Fruit fly (Drosophila melanogaster) whole organism, embryonic: ENCODE data around the gene CG10343.
A peak's percentile ranks its signal among the peaks of the same experiment; 100 is the strongest.

ENCODE experiments used
- Atf3 ChIP-seq: fragments of 200-800 bp; sonication (Bioruptor generic); optimal IDR thresholded peaks from 3 replicates; lab custom pipeline; 2016; ENCODE audit warnings: missing biosample characterization, missing genetic modification characterization
- CG11247 ChIP-seq: fragments of 200-800 bp; sonication (Bioruptor generic); IDR thresholded peaks from 2 replicates; pipeline ENCODE4 v1.3.6; 2022; ENCODE audit warnings: missing biosample characterization, missing genetic modification characterization
- CG11723 ChIP-seq: fragments of 200-800 bp; sonication (Bioruptor generic); optimal IDR thresholded peaks from 2 replicates; lab custom pipeline; 2017; ENCODE audit warnings: missing biosample characterization, mild to moderate bottlenecking, missing genetic modification characterization
- CG12744 ChIP-seq: fragments of 200-800 bp; sonication (Bioruptor generic); optimal IDR thresholded peaks from 2 replicates; lab custom pipeline; 2016; ENCODE audit warnings: missing biosample characterization, missing genetic modification characterization
- CG14441 ChIP-seq: fragments of 200-800 bp; sonication (Bioruptor generic); IDR thresholded peaks from 2 replicates; pipeline ENCODE4 v1.3.6; 2022; ENCODE audit warnings: missing biosample characterization, missing genetic modification characterization
- CG14965 ChIP-seq: fragments of 200-800 bp; sonication (Bioruptor generic); optimal IDR thresholded peaks from 2 replicates; lab custom pipeline; 2016; ENCODE audit warnings: missing biosample characterization, missing genetic modification characterization, borderline replicate concordance
- CG16813 ChIP-seq: fragments of 200-800 bp; sonication (Bioruptor generic); IDR thresholded peaks from 3 replicates; pipeline ENCODE4 v1.3.6; 2022; ENCODE audit warnings: missing biosample characterization, missing genetic modification characterization; ENCODE audit not compliant: partially characterized antibody
- CG17361 ChIP-seq: fragments of 200-800 bp; sonication (Bioruptor generic); IDR thresholded peaks from 3 replicates; pipeline ENCODE4 v1.3.6; 2022; ENCODE audit warnings: missing biosample characterization, missing genetic modification characterization
- CG18476 ChIP-seq: fragments of 200-800 bp; sonication (Bioruptor generic); optimal IDR thresholded peaks from 2 replicates; lab custom pipeline; 2016; ENCODE audit warnings: missing biosample characterization, mild to moderate bottlenecking, missing genetic modification characterization
- CG2712 ChIP-seq: fragments of 200-800 bp; optimal IDR thresholded peaks from 3 replicates; lab custom pipeline; 2019; ENCODE audit warnings: missing biosample characterization, mild to moderate bottlenecking, missing genetic modification characterization, moderate library complexity
- CG30020 ChIP-seq: fragments of 200-800 bp; optimal IDR thresholded peaks from 2 replicates; lab custom pipeline; 2019; ENCODE audit warnings: missing biosample characterization, mild to moderate bottlenecking, missing genetic modification characterization, moderate library complexity
- CG31441 ChIP-seq: fragments of 200-800 bp; sonication (Bioruptor generic); IDR thresholded peaks from 2 replicates; pipeline ENCODE4 v1.3.6; 2022; ENCODE audit warnings: missing biosample characterization, missing genetic modification characterization
- CG32772 ChIP-seq: fragments of 200-800 bp; sonication (Bioruptor generic); IDR thresholded peaks from 2 replicates; pipeline ENCODE4 v1.3.6; 2022; ENCODE audit warnings: missing biosample characterization, missing genetic modification characterization
- CG4282 ChIP-seq: fragments of 200-800 bp; sonication (Bioruptor generic); optimal IDR thresholded peaks from 2 replicates; lab custom pipeline; 2016; ENCODE audit warnings: missing biosample characterization, missing genetic modification characterization
- CG4328 ChIP-seq: fragments of 200-800 bp; sonication (Bioruptor generic); optimal IDR thresholded peaks from 3 replicates; lab custom pipeline; 2017; ENCODE audit warnings: missing biosample characterization, missing genetic modification reagents, missing genetic modification characterization
- CG4854 ChIP-seq: fragments of 200-800 bp; sonication (Bioruptor generic); optimal IDR thresholded peaks from 2 replicates; lab custom pipeline; 2016; ENCODE audit warnings: missing biosample characterization, missing genetic modification characterization, inconsistent platforms
- CG6175 ChIP-seq: fragments of 200-800 bp; sonication (Bioruptor generic); IDR thresholded peaks from 3 replicates; pipeline ENCODE4 v1.3.6; 2022; ENCODE audit warnings: missing biosample characterization, missing genetic modification characterization
- CG6654 ChIP-seq: fragments of 200-800 bp; sonication (Bioruptor generic); optimal IDR thresholded peaks from 2 replicates; lab custom pipeline; 2017; ENCODE audit warnings: missing biosample characterization, mild to moderate bottlenecking, missing genetic modification characterization
- CG7786 ChIP-seq: fragments of 200-800 bp; sonication (Bioruptor generic); optimal IDR thresholded peaks from 2 replicates; lab custom pipeline; 2016; ENCODE audit warnings: missing biosample characterization, missing genetic modification characterization
- CG8089 ChIP-seq: fragments of 200-800 bp; sonication (Bioruptor generic); optimal IDR thresholded peaks from 3 replicates; lab custom pipeline; 2016; ENCODE audit warnings: missing biosample characterization, missing genetic modification characterization
- CG9817 ChIP-seq: fragments of 200-800 bp; sonication (Bioruptor generic); optimal IDR thresholded peaks from 2 replicates; lab custom pipeline; 2018; ENCODE audit warnings: missing biosample characterization, mild to moderate bottlenecking, missing genetic modification characterization, moderate library complexity
- CG9876 ChIP-seq: fragments of 200-800 bp; sonication (Bioruptor generic); optimal IDR thresholded peaks from 2 replicates; lab custom pipeline; 2016; ENCODE audit warnings: missing biosample characterization, missing genetic modification characterization
- CrebB ChIP-seq: fragments of 200-800 bp; sonication (Bioruptor generic); optimal IDR thresholded peaks from 3 replicates; lab custom pipeline; 2018; ENCODE audit warnings: missing biosample characterization, mild to moderate bottlenecking, missing genetic modification characterization
- Dbx ChIP-seq: fragments of 200-800 bp; sonication (Bioruptor generic); IDR thresholded peaks from 3 replicates; pipeline ENCODE4 v1.3.6; 2022; ENCODE audit warnings: missing biosample characterization, missing genetic modification characterization
- Doc3 ChIP-seq: fragments of 200-800 bp; sonication (Bioruptor generic); IDR thresholded peaks from 3 replicates; pipeline ENCODE4 v1.3.6; 2022; ENCODE audit warnings: missing biosample characterization, missing genetic modification characterization; ENCODE audit not compliant: partially characterized antibody
- Gug ChIP-seq: fragments of 200-800 bp; sonication (Bioruptor generic); IDR thresholded peaks from 4 replicates; pipeline ENCODE4 v1.3.6; 2022; ENCODE audit warnings: missing biosample characterization, missing genetic modification characterization
- Hr39 ChIP-seq: fragments of >200 bp; optimal IDR thresholded peaks from 2 replicates; lab custom pipeline; 2017
- Lim3 ChIP-seq: fragments of 200-800 bp; sonication (Bioruptor generic); IDR thresholded peaks from 2 replicates; pipeline ENCODE4 v1.3.6; 2022; ENCODE audit warnings: missing biosample characterization, missing genetic modification characterization
- MBD-R2 ChIP-seq: fragments of 200-800 bp; sonication (Bioruptor generic); IDR thresholded peaks from 2 replicates; pipeline ENCODE4 v1.3.6; 2022; ENCODE audit warnings: missing biosample characterization, missing genetic modification characterization
- MESR4 ChIP-seq: fragments of 200-800 bp; sonication (Bioruptor generic); optimal IDR thresholded peaks from 2 replicates; lab custom pipeline; 2018; ENCODE audit warnings: missing biosample characterization, mild to moderate bottlenecking, missing genetic modification characterization, moderate library complexity
- Mad ChIP-seq: fragments of 200-800 bp; sonication (Bioruptor generic); optimal IDR thresholded peaks from 2 replicates; lab custom pipeline; 2016; ENCODE audit warnings: missing biosample characterization, missing genetic modification characterization
- NK7.1 ChIP-seq: fragments of 200-800 bp; sonication (Bioruptor generic); optimal IDR thresholded peaks from 3 replicates; lab custom pipeline; 2016; ENCODE audit warnings: missing biosample characterization, missing genetic modification characterization
- Neu2 ChIP-seq: fragments of 200-800 bp; sonication (Bioruptor generic); optimal IDR thresholded peaks from 3 replicates; lab custom pipeline; 2016; ENCODE audit warnings: missing biosample characterization, missing genetic modification characterization, borderline replicate concordance
- Sox100B ChIP-seq: fragments of 200-800 bp; sonication (Bioruptor generic); optimal IDR thresholded peaks from 3 replicates; lab custom pipeline; 2018; ENCODE audit warnings: missing biosample characterization, mild to moderate bottlenecking, missing genetic modification characterization
- Sry-δ ChIP-seq: fragments of 200-800 bp; sonication (Bioruptor generic); optimal IDR thresholded peaks from 2 replicates; lab custom pipeline; 2016; ENCODE audit warnings: missing biosample characterization, missing genetic modification characterization
- Tbp ChIP-seq: fragments of >200 bp; optimal IDR thresholded peaks from 2 replicates; lab custom pipeline; 2018; ENCODE audit warnings: missing biosample characterization, missing genetic modification characterization
- bigmax ChIP-seq: fragments of 200-800 bp; sonication (Bioruptor generic); optimal IDR thresholded peaks from 2 replicates; lab custom pipeline; 2018; ENCODE audit warnings: missing biosample characterization, mild to moderate bottlenecking, missing genetic modification characterization
- btn ChIP-seq: fragments of 200-800 bp; sonication (Bioruptor generic); optimal IDR thresholded peaks from 2 replicates; lab custom pipeline; 2016; ENCODE audit warnings: missing biosample characterization, missing genetic modification characterization
- ci ChIP-seq: fragments of 200-800 bp; sonication (Bioruptor generic); IDR thresholded peaks from 3 replicates; pipeline ENCODE4 v1.3.6; 2022; ENCODE audit warnings: missing biosample characterization, missing genetic modification characterization
- cwo ChIP-seq: fragments of 200-800 bp; sonication (Bioruptor generic); optimal IDR thresholded peaks from 3 replicates; lab custom pipeline; 2017; ENCODE audit warnings: missing biosample characterization, missing genetic modification characterization, mild to moderate bottlenecking, moderate library complexity, missing genetic modification reagents
- dati ChIP-seq: fragments of 200-800 bp; sonication (Bioruptor generic); IDR thresholded peaks from 2 replicates; pipeline ENCODE4 v1.3.6; 2022; ENCODE audit warnings: missing biosample characterization, missing genetic modification characterization
- dysf ChIP-seq: fragments of 200-800 bp; sonication (Bioruptor generic); IDR thresholded peaks from 3 replicates; pipeline ENCODE4 v1.3.6; 2022; ENCODE audit warnings: missing biosample characterization, missing genetic modification characterization
- ftz-f1 ChIP-seq: fragments of 200-800 bp; sonication (Bioruptor generic); optimal IDR thresholded peaks from 2 replicates; lab custom pipeline; 2016; ENCODE audit warnings: missing biosample characterization, missing genetic modification characterization
- ind ChIP-seq: fragments of 200-800 bp; sonication (Bioruptor generic); optimal IDR thresholded peaks from 3 replicates; lab custom pipeline; 2016; ENCODE audit warnings: missing biosample characterization, missing genetic modification characterization
- lmd ChIP-seq: fragments of 200-800 bp; sonication (Bioruptor generic); IDR thresholded peaks from 2 replicates; pipeline ENCODE4 v1.3.6; 2022; ENCODE audit warnings: missing biosample characterization, missing genetic modification characterization
- nmo ChIP-seq: fragments of 200-800 bp; sonication (Bioruptor generic); optimal IDR thresholded peaks from 2 replicates; lab custom pipeline; 2018; ENCODE audit warnings: missing biosample characterization, mild to moderate bottlenecking, missing genetic modification characterization, moderate library complexity
- otp ChIP-seq: fragments of 200-800 bp; sonication (Bioruptor generic); IDR thresholded peaks from 3 replicates; pipeline ENCODE4, ENCODE4 v1.3.6; 2022; ENCODE audit warnings: missing biosample characterization, missing genetic modification characterization
- pzg ChIP-seq: fragments of 200-800 bp; sonication (Bioruptor generic); optimal IDR thresholded peaks from 3 replicates; lab custom pipeline; 2018; ENCODE audit warnings: missing biosample characterization, mild to moderate bottlenecking, missing genetic modification characterization, moderate library complexity
- repo ChIP-seq: fragments of 200-800 bp; sonication (Bioruptor generic); optimal IDR thresholded peaks from 2 replicates; lab custom pipeline; 2016; ENCODE audit warnings: missing biosample characterization, missing genetic modification characterization
- sc ChIP-seq, 3 experiments: fragments of >200 bp in 2 of 3; fragments of 200-800 bp in 1 of 3; sonication (Bioruptor generic) in 1 of 3; optimal IDR thresholded peaks; 2 replicates in 2 of 3; 3 replicates in 1 of 3; lab custom pipeline; 2017; ENCODE audit warnings: mild to moderate bottlenecking in 1 of 3, missing biosample characterization in 1 of 3, missing genetic modification characterization in 1 of 3, missing genetic modification reagents in 1 of 3
- twi ChIP-seq: fragments of 200-800 bp; optimal IDR thresholded peaks from 2 replicates; lab custom pipeline; 2019; ENCODE audit warnings: missing biosample characterization, mild to moderate bottlenecking, missing genetic modification characterization, moderate library complexity
- vnd ChIP-seq: fragments of 200-800 bp; sonication (Bioruptor generic); IDR thresholded peaks from 3 replicates; pipeline ENCODE4 v1.3.6; 2022; ENCODE audit warnings: missing biosample characterization, missing genetic modification characterization; ENCODE audit not compliant: partially characterized antibody

CG10343 gene

DNA sequence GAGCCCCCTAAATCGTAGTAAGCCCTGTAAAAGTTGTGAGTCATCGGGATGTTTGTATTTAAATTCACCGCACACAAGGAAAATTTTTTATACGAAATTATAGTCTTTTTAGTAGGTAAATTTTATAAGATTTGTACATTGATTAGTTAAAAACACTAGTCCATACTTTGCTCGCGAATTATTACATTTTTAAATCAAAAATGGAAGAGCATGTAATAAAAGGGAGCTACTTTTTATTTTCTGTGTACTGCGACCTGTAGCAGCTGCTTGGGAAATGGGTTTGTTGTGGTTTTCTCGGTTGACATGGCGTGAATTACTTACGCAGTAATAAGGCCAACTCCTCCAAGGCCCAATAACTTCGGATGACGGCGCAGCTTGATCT is 8.6 kb upstream of the CG10343 start (continued):
- TF ChIP-seq Tbp (GFP tag; lab: Kevin White, UChicago), result no peak
- TF ChIP-seq Hr39 (lab: Kevin White, UChicago), result no peak
- no peak for TF ChIP-seq Sry-δ
- TF ChIP-seq CG11723, result no peak
- no peak for TF ChIP-seq nmo (GFP tag; lab: Kevin White, UChicago)
- peak; percentile 11 for TF ChIP-seq Mad (GFP tag; lab: Kevin White, UChicago)
- no peak for TF ChIP-seq repo
- TF ChIP-seq CG18476, result no peak
- TF ChIP-seq twi (tag; lab: Kevin White, UChicago), result no peak
- TF ChIP-seq Dbx (GFP tag; lab: Robert Waterston, UW), result no peak
- no peak for TF ChIP-seq bigmax (GFP tag; lab: Kevin White, UChicago)
- TF ChIP-seq btn (GFP tag; lab: Kevin White, UChicago), result no peak
- TF ChIP-seq sc (optimal IDR thresholded peaks at IDR 0.05; lab: Kevin White, UChicago), result no peak
- TF ChIP-seq sc (GFP tag; optimal IDR thresholded peaks at IDR 0.05; lab: Kevin White, UChicago), result no peak
- no peak for TF ChIP-seq CG31441
- no peak for TF ChIP-seq CG11247 (GFP tag; lab: Robert Waterston, UW)
- no peak for TF ChIP-seq vnd (GFP tag; lab: Robert Waterston, UW)
- peak; percentile 63; the same call in 2 of the 3 replicates for TF ChIP-seq dysf (GFP tag; lab: Robert Waterston, UW)
- no peak for TF ChIP-seq pzg (GFP tag; lab: Kevin White, UChicago)
- TF ChIP-seq Atf3 (GFP tag; lab: Kevin White, UChicago), result no peak
- TF ChIP-seq CG2712 (tag; lab: Kevin White, UChicago), result peak; percentile 29
- TF ChIP-seq Sox100B (GFP tag; lab: Kevin White, UChicago), result no peak
- TF ChIP-seq otp (GFP tag; lab: Robert Waterston, UW), result no peak
- TF ChIP-seq CrebB (tag; lab: Kevin White, UChicago), result no peak
- no peak for TF ChIP-seq CG6654 (GFP tag; lab: Kevin White, UChicago)
- no peak for TF ChIP-seq CG7786
- no peak for TF ChIP-seq Neu2 (GFP tag; lab: Kevin White, UChicago)
- TF ChIP-seq CG14441 (GFP tag; lab: Robert Waterston, UW), result peak; percentile 35; the same call in 1 of the 2 replicates
- TF ChIP-seq Gug (GFP tag; lab: Robert Waterston, UW), result no peak
- no peak for TF ChIP-seq MBD-R2 (GFP tag; lab: Robert Waterston, UW)
- 0 out of 3 replicates have a peak, but pooled peaks have one; percentile 39 for TF ChIP-seq ci (GFP tag; lab: Robert Waterston, UW)
- TF ChIP-seq CG6175 (GFP tag; lab: Robert Waterston, UW), result no peak
- TF ChIP-seq CG9817, result no peak
- no peak for TF ChIP-seq CG14965 (GFP tag; lab: Kevin White, UChicago)
- no peak; the same call in 2 of the 3 replicates for TF ChIP-seq CG17361
- TF ChIP-seq dati (GFP tag; lab: Robert Waterston, UW), result no peak
- no peak for TF ChIP-seq CG4854 (GFP tag; lab: Kevin White, UChicago)
- TF ChIP-seq Lim3, result no peak
- no peak for TF ChIP-seq CG8089 (GFP tag; lab: Kevin White, UChicago)
- TF ChIP-seq CG4282 (GFP tag; lab: Kevin White, UChicago), result no peak
- no peak for TF ChIP-seq NK7.1 (GFP tag; lab: Kevin White, UChicago)
- TF ChIP-seq CG16813, result no peak
- TF ChIP-seq MESR4 (GFP tag; lab: Kevin White, UChicago), result no peak
- TF ChIP-seq ind, result peak; percentile 22
- TF ChIP-seq CG12744 (GFP tag; lab: Kevin White, UChicago), result no peak
- TF ChIP-seq CG32772, result no peak
- TF ChIP-seq lmd (GFP tag; lab: Robert Waterston, UW), result 0 out of 2 replicates have a peak, but pooled peaks have one; percentile 36
- no peak for TF ChIP-seq CG4328 (GFP tag; lab: Kevin White, UChicago)
- no peak for TF ChIP-seq cwo (GFP tag; lab: Kevin White, UChicago)
- no peak for TF ChIP-seq CG30020 (tag; lab: Kevin White, UChicago)
- no peak for TF ChIP-seq ftz-f1
- no peak for TF ChIP-seq CG9876
- TF ChIP-seq Doc3 (GFP tag; lab: Robert Waterston, UW), result no peak
